Fruit fly (Drosophila melanogaster) whole organism, pupa: Measurements from ENCODE around the gene CG43347.

Experiments
- CG10348 ChIP-seq: fragments of 200-800 bp; sonication (Bioruptor generic); IDR thresholded peaks from 2 replicates; pipeline ENCODE4 v1.3.6; 2022; ENCODE audit warnings: missing biosample characterization, missing genetic modification characterization
- CG14655 ChIP-seq: fragments of 200-800 bp; sonication (Bioruptor generic); optimal IDR thresholded peaks from 3 replicates; lab custom pipeline; 2017; ENCODE audit warnings: mild to moderate bottlenecking, missing biosample characterization, missing genetic modification reagents, missing genetic modification characterization
- CG15710 ChIP-seq: fragments of 200-800 bp; sonication (Bioruptor generic); optimal IDR thresholded peaks from 2 replicates; lab custom pipeline; 2018; ENCODE audit warnings: missing biosample characterization, mild to moderate bottlenecking, missing genetic modification characterization, moderate library complexity
- CG17806 ChIP-seq: fragments of 200-800 bp; sonication (Bioruptor generic); optimal IDR thresholded peaks from 2 replicates; lab custom pipeline; 2018; ENCODE audit warnings: missing biosample characterization, mild to moderate bottlenecking, missing genetic modification characterization, moderate library complexity
- CG32121 ChIP-seq: fragments of 200-800 bp; sonication (Bioruptor generic); IDR thresholded peaks from 2 replicates; pipeline ENCODE4 v1.3.6; 2022; ENCODE audit warnings: missing biosample characterization, missing genetic modification characterization
- CG9948 ChIP-seq: fragments of 200-800 bp; sonication (Bioruptor generic); optimal IDR thresholded peaks from 2 replicates; lab custom pipeline; 2018; ENCODE audit warnings: missing biosample characterization, mild to moderate bottlenecking, missing genetic modification characterization, moderate library complexity
- EcR ChIP-seq: fragments of 200-800 bp; sonication (Bioruptor generic); optimal IDR thresholded peaks from 3 replicates; lab custom pipeline; 2019; ENCODE audit warnings: missing biosample characterization, missing genetic modification characterization, mild to moderate bottlenecking, moderate library complexity, missing genetic modification reagents
- Ets98B ChIP-seq: fragments of 200-800 bp; sonication (Bioruptor generic); IDR thresholded peaks from 2 replicates; pipeline ENCODE4 v1.3.6; 2022; ENCODE audit warnings: missing biosample characterization, missing genetic modification characterization
- Pif1A ChIP-seq: fragments of 200-800 bp; sonication (Bioruptor generic); optimal IDR thresholded peaks from 3 replicates; lab custom pipeline; 2016; ENCODE audit warnings: missing biosample characterization, missing genetic modification characterization
- Pif1B ChIP-seq: fragments of 200-800 bp; sonication (Bioruptor generic); optimal IDR thresholded peaks from 3 replicates; lab custom pipeline; 2016; ENCODE audit warnings: missing biosample characterization, missing genetic modification characterization
- fd96Ca ChIP-seq: fragments of 200-800 bp; sonication (Bioruptor generic); IDR thresholded peaks from 3 replicates; pipeline ENCODE4 v1.3.6; 2022; ENCODE audit warnings: missing biosample characterization, missing genetic modification characterization
- gl ChIP-seq: fragments of 200-800 bp; sonication (Bioruptor generic); optimal IDR thresholded peaks from 2 replicates; lab custom pipeline; 2018; ENCODE audit warnings: missing biosample characterization, mild to moderate bottlenecking, missing genetic modification characterization

DNA sequence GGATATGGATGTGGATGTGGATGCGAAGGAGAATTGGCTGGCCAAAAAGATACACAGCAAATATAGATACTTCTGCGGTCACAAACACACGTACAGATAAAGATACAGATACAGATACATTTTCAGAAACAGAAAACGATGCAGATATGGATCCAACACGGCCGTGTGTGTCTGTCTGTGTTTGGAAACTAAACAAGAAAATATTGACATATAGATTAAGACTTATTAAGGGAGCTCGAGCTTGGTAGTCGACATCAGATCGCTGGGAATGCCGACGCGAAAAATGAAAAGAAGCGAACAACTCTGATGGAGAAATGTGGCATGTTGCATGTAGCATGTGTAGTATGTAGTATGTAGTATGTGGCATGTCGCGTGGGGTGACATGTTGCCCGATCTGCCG, 37.9 kb downstream of the CG43347 start:
- TF ChIP-seq Pif1A (GFP tag; lab: Kevin White, UChicago) = no peak
- TF ChIP-seq CG32121 (GFP tag; lab: Robert Waterston, UW) = no peak
- TF ChIP-seq CG9948 (tag; lab: Kevin White, UChicago) = no peak
- TF ChIP-seq EcR (GFP tag; lab: Kevin White, UChicago) = no peak
- TF ChIP-seq CG17806 (tag; lab: Kevin White, UChicago) = no peak
- TF ChIP-seq Ets98B (GFP tag; lab: Robert Waterston, UW) = no peak
- TF ChIP-seq CG10348 (GFP tag; lab: Robert Waterston, UW) = no peak
- TF ChIP-seq gl (tag; lab: Kevin White, UChicago) = no peak
- TF ChIP-seq CG15710 (tag; lab: Kevin White, UChicago) = no peak
- TF ChIP-seq fd96Ca (GFP tag; lab: Robert Waterston, UW) = no peak
- no peak for TF ChIP-seq CG14655 (GFP tag; lab: Kevin White, UChicago)
- TF ChIP-seq Pif1B (GFP tag; lab: Kevin White, UChicago) = no peak
